Fruit fly (Drosophila melanogaster) whole organism, adult: Measurements from ENCODE around the gene CG13380.

Source experiments
- CG12768 ChIP-seq: fragments of 200-800 bp; sonication (Bioruptor generic); optimal IDR thresholded peaks from 2 replicates; lab custom pipeline; 2017; ENCODE audit warnings: missing biosample characterization, missing genetic modification characterization, mild to moderate bottlenecking, moderate library complexity, missing genetic modification reagents
- CG1620 ChIP-seq: fragments of 200-800 bp; sonication (Bioruptor generic); optimal IDR thresholded peaks from 2 replicates; lab custom pipeline; 2016; ENCODE audit warnings: missing biosample characterization, missing genetic modification characterization
- CG7045 ChIP-seq: fragments of 200-800 bp; sonication (Bioruptor generic); optimal IDR thresholded peaks from 2 replicates; lab custom pipeline; 2017; ENCODE audit warnings: missing biosample characterization, mild to moderate bottlenecking, missing genetic modification characterization
- CG7101 ChIP-seq: fragments of 200-800 bp; sonication (Bioruptor generic); optimal IDR thresholded peaks from 2 replicates; lab custom pipeline; 2018; ENCODE audit warnings: missing biosample characterization, mild to moderate bottlenecking, missing genetic modification characterization, moderate library complexity
- Crg-1 ChIP-seq: fragments of 200-800 bp; sonication (Bioruptor generic); optimal IDR thresholded peaks from 2 replicates; lab custom pipeline; 2016; ENCODE audit warnings: missing biosample characterization, missing genetic modification characterization
- Mnt ChIP-seq: fragments of 200-800 bp; sonication (Bioruptor generic); optimal IDR thresholded peaks from 2 replicates; lab custom pipeline; 2016; ENCODE audit warnings: missing biosample characterization, mild to moderate bottlenecking, missing genetic modification characterization
- kay ChIP-seq: fragments of 200-800 bp; sonication (Bioruptor generic); peaks from one replicate; lab custom pipeline; 2016; ENCODE audit warnings: missing biosample characterization, missing genetic modification characterization, borderline replicate concordance

DNA sequence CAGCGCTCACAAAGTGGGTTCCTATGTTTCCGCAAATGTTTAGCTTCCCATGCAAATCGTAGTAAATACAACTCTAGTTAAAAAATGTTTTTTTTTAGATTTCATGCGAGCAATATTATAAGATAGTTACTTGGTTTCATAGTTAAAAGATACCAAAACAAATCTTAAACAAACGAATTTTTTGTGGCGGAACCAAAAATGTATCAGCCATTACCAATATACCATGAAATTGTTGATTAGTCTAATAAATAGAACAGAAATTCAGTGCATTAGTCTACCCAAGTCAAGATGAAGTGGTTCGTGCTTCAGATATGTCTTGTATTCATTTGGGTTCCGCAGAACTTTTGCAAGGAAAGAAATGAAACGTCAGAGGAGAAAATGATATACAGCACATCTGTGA, 6.1 kb downstream of the CG13380 start, which contains the start of gene CG32199:
- TF ChIP-seq Mnt (no peak), CG1620 (GFP tag; lab: Kevin White, UChicago) (no peak), Crg-1 (GFP tag; lab: Kevin White, UChicago) (no peak), CG7045 (GFP tag; lab: Kevin White, UChicago) (no peak), CG12768 (GFP tag; lab: Kevin White, UChicago) (no peak), kay (GFP tag; lab: Kevin White, UChicago) (no peak), CG7101 (no peak)
